Worm (Caenorhabditis elegans) whole organism, L1 larva: ENCODE measurements around the gene F21C10.5.
A peak's percentile ranks its signal among the peaks of the same experiment; 100 is the strongest.

Experiments
- F16B12.6 ChIP-seq: fragments of 150-350 bp; optimal IDR thresholded peaks from 2 replicates; lab custom pipeline; 2014; ENCODE audit warnings: missing biosample characterization, missing genetic modification characterization
- alr-1 ChIP-seq: fragments of 200-800 bp; sonication (Bioruptor generic); optimal IDR thresholded peaks from 2 replicates; lab custom pipeline; 2018; ENCODE audit warnings: borderline replicate concordance, mild to moderate bottlenecking, missing genetic modification characterization, missing compliant biosample characterization
- blmp-1 ChIP-seq: fragments of 150-350 bp; optimal IDR thresholded peaks from 2 replicates; lab custom pipeline; 2014; ENCODE audit warnings: missing biosample characterization, missing genetic modification characterization
- ceh-63 ChIP-seq: fragments of 200-800 bp; sonication (Bioruptor generic); optimal IDR thresholded peaks from 2 replicates; lab custom pipeline; 2018; ENCODE audit warnings: mild to moderate bottlenecking, missing genetic modification characterization, missing compliant biosample characterization
- ceh-8 ChIP-seq: fragments of 200-800 bp; sonication (Bioruptor generic); optimal IDR thresholded peaks from 2 replicates; lab custom pipeline; 2018; ENCODE audit warnings: mild to moderate bottlenecking, missing genetic modification characterization, moderate library complexity, missing compliant biosample characterization
- ceh-82 ChIP-seq, 3 experiments: fragments of 150-350 bp in 1 of 3; sonication (generic microtip) in 2 of 3; optimal IDR thresholded peaks; 2 replicates each; lab custom pipeline; 2014 to 2017; ENCODE audit warnings: missing biosample characterization in 3 of 3, missing genetic modification characterization in 3 of 3
- ceh-90 ChIP-seq: sonication (generic microtip); optimal IDR thresholded peaks from 2 replicates; lab custom pipeline; 2016; ENCODE audit warnings: missing genetic modification characterization, missing compliant biosample characterization
- dpl-1 ChIP-seq, 3 experiments: fragments of 150-350 bp in 2 of 3; sonication (generic microtip) in 1 of 3; optimal IDR thresholded peaks; 2 replicates each; lab custom pipeline; 2014 to 2017; ENCODE audit warnings: missing biosample characterization in 3 of 3, missing genetic modification characterization in 3 of 3, missing genetic modification reagents in 3 of 3
- dsc-1 ChIP-seq: sonication (generic microtip); optimal IDR thresholded peaks from 2 replicates; lab custom pipeline; 2016; ENCODE audit warnings: mild to moderate bottlenecking, missing genetic modification characterization, missing compliant biosample characterization
- efl-1 ChIP-seq, 4 experiments: fragments of 150-350 bp; optimal IDR thresholded peaks in 3 of 4; peaks in 1 of 4; 1 replicate in 1 of 4; 2 replicates in 3 of 4; lab custom pipeline; 2014; ENCODE audit warnings: missing biosample characterization in 2 of 4, missing genetic modification characterization in 2 of 4, missing genetic modification reagents in 2 of 4
- egl-13 ChIP-seq: sonication (generic microtip); optimal IDR thresholded peaks from 2 replicates; lab custom pipeline; 2016; ENCODE audit warnings: missing genotype, missing genetic modification reagents, missing genetic modification characterization, missing compliant biosample characterization
- fkh-8 ChIP-seq: sonication (generic microtip); optimal IDR thresholded peaks from 2 replicates; lab custom pipeline; 2016; ENCODE audit warnings: mild to moderate bottlenecking, missing genetic modification characterization, missing compliant biosample characterization
- fos-1 ChIP-seq: fragments of 150-350 bp; optimal IDR thresholded peaks from 2 replicates; lab custom pipeline; 2014; ENCODE audit warnings: missing biosample characterization, missing genetic modification characterization
- hlh-4 ChIP-seq: sonication (generic microtip); optimal IDR thresholded peaks from 2 replicates; lab custom pipeline; 2016; ENCODE audit warnings: mild to moderate bottlenecking, missing genetic modification characterization, missing compliant biosample characterization
- irx-1 ChIP-seq: sonication (generic microtip); optimal IDR thresholded peaks from 2 replicates; lab custom pipeline; 2016; ENCODE audit warnings: missing genetic modification characterization, missing compliant biosample characterization
- lin-14 ChIP-seq: fragments of 200-800 bp; sonication (Bioruptor generic); optimal IDR thresholded peaks from 2 replicates; lab custom pipeline; 2018; ENCODE audit warnings: mild to moderate bottlenecking, missing genetic modification characterization, moderate library complexity, missing compliant biosample characterization
- lin-39 ChIP-seq: fragments of 150-350 bp; optimal IDR thresholded peaks from 2 replicates; lab custom pipeline; 2014; ENCODE audit warnings: missing biosample characterization, missing genetic modification reagents, missing genetic modification characterization
- lir-3 ChIP-seq: sonication (generic microtip); optimal IDR thresholded peaks from 2 replicates; lab custom pipeline; 2016; ENCODE audit warnings: mild to moderate bottlenecking, missing genetic modification characterization, moderate library complexity, missing compliant biosample characterization; ENCODE audit not compliant: poor library complexity
- mdl-1 ChIP-seq, 2 experiments: fragments of 150-350 bp; optimal IDR thresholded peaks; 2 replicates each; lab custom pipeline; 2014 to 2017; ENCODE audit warnings: missing biosample characterization in 2 of 2, missing genetic modification characterization in 2 of 2, inconsistent platforms in 1 of 2
- mef-2 ChIP-seq: fragments of 150-350 bp; optimal IDR thresholded peaks from 2 replicates; lab custom pipeline; 2014; ENCODE audit warnings: missing biosample characterization, missing genetic modification characterization
- mep-1 ChIP-seq: fragments of 150-350 bp; optimal IDR thresholded peaks from 2 replicates; lab custom pipeline; 2014; ENCODE audit warnings: missing biosample characterization, missing genetic modification characterization
- nhr-11 ChIP-seq: fragments of 150-350 bp; optimal IDR thresholded peaks from 2 replicates; lab custom pipeline; 2014; ENCODE audit warnings: missing biosample characterization, missing genetic modification characterization
- nhr-12 ChIP-seq: sonication (generic microtip); optimal IDR thresholded peaks from 2 replicates; lab custom pipeline; 2017; ENCODE audit warnings: missing biosample characterization, missing genetic modification characterization
- nhr-19 ChIP-seq: fragments of 200-800 bp; sonication (Bioruptor generic); conservative IDR thresholded peaks from 2 replicates; pipeline ENCODE4 v1.3.6; 2022; ENCODE audit warnings: missing genetic modification characterization, missing compliant biosample characterization
- nhr-28 ChIP-seq: fragments of 150-350 bp; optimal IDR thresholded peaks from 2 replicates; lab custom pipeline; 2014; ENCODE audit warnings: missing biosample characterization, missing genetic modification characterization
- nhr-47 ChIP-seq: sonication (generic microtip); optimal IDR thresholded peaks from 2 replicates; lab custom pipeline; 2016; ENCODE audit warnings: mild to moderate bottlenecking, missing genetic modification characterization, moderate library complexity, missing compliant biosample characterization
- nhr-77 ChIP-seq: fragments of 150-350 bp; optimal IDR thresholded peaks from 2 replicates; lab custom pipeline; 2014; ENCODE audit warnings: missing biosample characterization, missing genetic modification characterization
- nhr-90 ChIP-seq: sonication (generic microtip); optimal IDR thresholded peaks from 2 replicates; lab custom pipeline; 2016; ENCODE audit warnings: mild to moderate bottlenecking, missing genetic modification characterization, missing compliant biosample characterization; ENCODE audit not compliant: poor library complexity
- pax-3 ChIP-seq: fragments of 200-800 bp; sonication (Bioruptor generic); optimal IDR thresholded peaks from 2 replicates; lab custom pipeline; 2018; ENCODE audit warnings: mild to moderate bottlenecking, missing genetic modification characterization, moderate library complexity, missing compliant biosample characterization
- pqm-1 ChIP-seq: sonication (generic microtip); optimal IDR thresholded peaks from 3 replicates; lab custom pipeline; 2017; ENCODE audit warnings: missing biosample characterization, missing genetic modification characterization
- skn-1 ChIP-seq: fragments of 150-350 bp; optimal IDR thresholded peaks from 2 replicates; lab custom pipeline; 2014; ENCODE audit warnings: missing biosample characterization, missing genetic modification characterization
- sox-4 ChIP-seq: sonication (generic microtip); optimal IDR thresholded peaks from 2 replicates; lab custom pipeline; 2016; ENCODE audit warnings: missing genetic modification characterization, missing compliant biosample characterization
- sup-37 ChIP-seq: fragments of 200-800 bp; sonication (Bioruptor generic); optimal IDR thresholded peaks from 2 replicates; lab custom pipeline; 2018; ENCODE audit warnings: mild to moderate bottlenecking, missing genetic modification characterization, missing compliant biosample characterization
- swsn-7 ChIP-seq: sonication (generic microtip); optimal IDR thresholded peaks from 2 replicates; lab custom pipeline; 2016; ENCODE audit warnings: missing genetic modification characterization, missing compliant biosample characterization
- unc-130 ChIP-seq: fragments of 150-350 bp; optimal IDR thresholded peaks from 2 replicates; lab custom pipeline; 2017; ENCODE audit warnings: missing biosample characterization, missing genetic modification characterization, inconsistent platforms
- unc-62 ChIP-seq: fragments of 150-350 bp; optimal IDR thresholded peaks from 2 replicates; lab custom pipeline; 2014; ENCODE audit warnings: missing biosample characterization, missing genetic modification reagents, missing genetic modification characterization
- unc-86 ChIP-seq: sonication (generic microtip); optimal IDR thresholded peaks from 2 replicates; lab custom pipeline; 2016; ENCODE audit warnings: missing genetic modification characterization, missing compliant biosample characterization
- xbp-1 ChIP-seq: sonication (generic microtip); optimal IDR thresholded peaks from 2 replicates; lab custom pipeline; 2016; ENCODE audit warnings: missing genetic modification characterization, missing compliant biosample characterization
- ztf-4 ChIP-seq: fragments of 150-350 bp; optimal IDR thresholded peaks from 2 replicates; lab custom pipeline; 2014; ENCODE audit warnings: missing biosample characterization, missing genetic modification characterization

F21C10.5 gene

DNA sequence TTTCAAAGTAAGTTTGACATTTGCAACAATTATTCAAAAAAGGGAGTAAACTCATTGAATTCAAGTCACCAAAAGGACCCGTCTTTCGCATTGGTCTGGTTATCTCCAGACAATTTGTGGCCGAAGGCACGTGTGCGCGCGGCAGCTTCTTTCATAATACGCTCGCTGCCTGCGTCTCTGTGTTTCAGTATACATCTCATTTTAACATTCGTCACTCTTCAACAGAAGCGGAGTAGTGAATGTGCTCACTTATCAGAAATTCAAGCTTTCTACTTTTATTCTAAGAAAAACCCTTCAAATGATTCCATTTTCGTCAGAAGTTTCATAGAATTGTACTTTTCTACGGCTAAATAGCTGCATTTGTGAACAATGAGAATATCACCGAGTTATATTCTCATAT is 3.1 kb downstream of the F21C10.5 start (continued):
- TF ChIP-seq skn-1 (tag; lab: Kevin White, UChicago): peak; percentile 11
- TF ChIP-seq hlh-4: peak; percentile 24
- TF ChIP-seq nhr-12 (tag; lab: Kevin White, UChicago): no peak
- TF ChIP-seq nhr-90 (tag; lab: Kevin White, UChicago): no peak
- peak; percentile 52 for TF ChIP-seq fos-1 (tag; lab: Kevin White, UChicago)
- TF ChIP-seq dpl-1 (GFP tag; optimal IDR thresholded peaks at IDR 0.05; lab: Kevin White, UChicago): peak in 1 of 3 experiments; percentile 41
- peak; percentile 87 for TF ChIP-seq mef-2 (tag; lab: Kevin White, UChicago)
- TF ChIP-seq ztf-4 (tag; lab: Kevin White, UChicago): peak; percentile 38
- peak; percentile 77 for TF ChIP-seq sox-4 (tag; lab: Kevin White, UChicago)
- no peak for TF ChIP-seq lin-39 (tag; lab: Kevin White, UChicago)
- TF ChIP-seq unc-62 (GFP tag; lab: Kevin White, UChicago): no peak
- TF ChIP-seq nhr-11: peak; percentile 78
- no peak for TF ChIP-seq F16B12.6
- no peak for TF ChIP-seq sup-37 (GFP tag; lab: Kevin White, UChicago)
- TF ChIP-seq nhr-47 (tag; lab: Kevin White, UChicago): peak; percentile 87
- TF ChIP-seq xbp-1 (tag; lab: Kevin White, UChicago): peak; percentile 64
- TF ChIP-seq nhr-19 (GFP tag; lab: Robert Waterston, UW): peak; percentile 22; the same call in 1 of the 2 replicates
- TF ChIP-seq fkh-8 (tag; lab: Kevin White, UChicago): peak; percentile 99
- TF ChIP-seq ceh-8: peak; percentile 9
- peak; percentile 50 for TF ChIP-seq nhr-77 (tag; lab: Kevin White, UChicago)
- TF ChIP-seq efl-1 (optimal IDR thresholded peaks at IDR 0.05; lab: Kevin White, UChicago): peak; percentile 40 to 46
- TF ChIP-seq efl-1 (GFP tag; optimal IDR thresholded peaks at IDR 0.05 in 1 of 2; lab: Kevin White, UChicago): peak; percentile 25 to 89
- no peak for TF ChIP-seq alr-1 (tag; lab: Kevin White, UChicago)
- TF ChIP-seq mep-1: peak; percentile 42
- TF ChIP-seq lir-3 (tag; lab: Kevin White, UChicago): no peak
- peak in 1 of 2 experiments; percentile 35 for TF ChIP-seq mdl-1 (tag; optimal IDR thresholded peaks at IDR 0.05; lab: Kevin White, UChicago)
- no peak for TF ChIP-seq ceh-63
- peak; percentile 77 for TF ChIP-seq pax-3
- TF ChIP-seq unc-130 (tag; lab: Kevin White, UChicago): no peak
- peak; percentile 24 for TF ChIP-seq irx-1
- no peak for TF ChIP-seq blmp-1 (tag; lab: Kevin White, UChicago)
- TF ChIP-seq ceh-82 (tag; optimal IDR thresholded peaks at IDR 0.05; lab: Kevin White, UChicago): peak; percentile 6 to 54 (median 43)
- TF ChIP-seq dsc-1 (tag; lab: Kevin White, UChicago): peak; percentile 84
- TF ChIP-seq pqm-1 (tag; lab: Kevin White, UChicago): no peak
- TF ChIP-seq unc-86 (tag; lab: Kevin White, UChicago): peak; percentile 91
- TF ChIP-seq lin-14 (GFP tag; lab: Kevin White, UChicago): peak; percentile 93
- TF ChIP-seq nhr-28 (tag; lab: Kevin White, UChicago): no peak
- peak; percentile 65 for TF ChIP-seq swsn-7 (tag; lab: Kevin White, UChicago)
- TF ChIP-seq ceh-90 (tag; lab: Kevin White, UChicago): no peak

DNA sequence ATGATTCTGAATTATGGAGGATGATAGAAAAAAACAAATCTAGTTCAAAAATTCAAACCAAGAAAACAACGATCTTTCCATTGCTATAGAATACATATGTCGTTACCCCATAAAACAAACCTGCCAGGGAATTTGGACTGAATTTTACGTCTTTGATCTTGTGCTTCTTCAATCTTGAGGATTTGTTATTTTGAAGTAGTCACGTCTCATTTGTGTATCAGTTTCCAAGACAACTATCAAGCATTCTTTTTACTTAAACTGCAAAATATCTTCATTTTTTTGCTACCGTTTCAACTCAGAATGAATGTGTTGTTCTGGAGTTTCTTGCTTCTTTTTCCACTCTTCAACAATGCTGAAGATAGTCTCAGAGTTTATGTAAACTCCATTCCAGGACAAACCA is 5.3 kb downstream of the F21C10.5 start, which contains the start of gene F21C10.19:
TSS of gene F21C10.19 (plus strand) at position 301 of the 400 bp plus-strand sequence.
- TF ChIP-seq blmp-1 (tag; lab: Kevin White, UChicago) (no peak), efl-1 (optimal IDR thresholded peaks at IDR 0.05; lab: Kevin White, UChicago) (no peak), efl-1 (GFP tag; optimal IDR thresholded peaks at IDR 0.05 in 1 of 2; lab: Kevin White, UChicago) (peak in 1 of 2 experiments; percentile 60), sup-37 (GFP tag; lab: Kevin White, UChicago) (no peak)

DNA sequence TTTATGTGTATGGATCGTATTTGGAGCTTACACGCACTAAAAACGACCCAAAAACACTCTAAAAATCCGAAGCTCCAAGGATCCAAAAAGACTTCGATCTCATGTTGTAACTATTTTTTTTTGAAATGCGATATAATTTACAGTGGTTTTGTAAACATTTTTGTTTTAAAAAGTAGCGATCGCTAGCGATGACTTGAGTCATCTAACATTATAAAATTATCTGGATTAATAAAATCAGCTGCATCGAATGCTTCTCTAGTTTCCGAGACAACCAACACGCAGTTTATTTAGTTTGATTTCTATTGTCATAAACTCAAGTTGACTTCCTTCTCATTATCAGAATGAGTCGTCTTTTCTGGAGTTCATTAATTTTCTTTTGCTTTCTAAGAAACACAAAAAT is 6.6 kb downstream of the F21C10.5 start, which contains the start of gene F21C10.1:
TSS of gene F21C10.1 (plus strand) at position 301 of the 400 bp plus-strand sequence.
- TF ChIP-seq lin-39 (tag; lab: Kevin White, UChicago) (no peak), egl-13 (tag; lab: Kevin White, UChicago) (no peak), ceh-82 (tag; optimal IDR thresholded peaks at IDR 0.05; lab: Kevin White, UChicago) (no peak)
